Worm (Caenorhabditis elegans) whole organism, midembryonic: ENCODE data around the gene D1044.1.

Experiments used
- cog-1 ChIP-seq: sonication (generic microtip); optimal IDR thresholded peaks from 2 replicates; lab custom pipeline; 2016; ENCODE audit warnings: missing genetic modification characterization, missing compliant biosample characterization
- flt-1 ChIP-seq: fragments of 200-800 bp; sonication (Bioruptor generic); IDR thresholded peaks from 2 replicates; pipeline ENCODE4 v1.3.6; 2022; ENCODE audit warnings: missing genetic modification characterization, missing compliant biosample characterization
- ref-1 ChIP-seq: fragments of 200-800 bp; sonication (Bioruptor generic); conservative IDR thresholded peaks from 2 replicates; pipeline ENCODE4 v1.3.6; 2022; ENCODE audit warnings: missing genetic modification reagents, missing genetic modification characterization, missing compliant biosample characterization
- tab-1 ChIP-seq: fragments of 200-800 bp; sonication (Bioruptor generic); IDR thresholded peaks from 2 replicates; pipeline ENCODE4 v1.3.6; 2022; ENCODE audit warnings: missing genetic modification characterization, missing compliant biosample characterization
- ztf-23 ChIP-seq: fragments of 200-800 bp; sonication (Bioruptor generic); IDR thresholded peaks from 2 replicates; pipeline ENCODE4 v1.3.6; 2022; ENCODE audit warnings: missing genetic modification reagents, missing genetic modification characterization, missing compliant biosample characterization

- no peak for TF ChIP-seq flt-1 (GFP tag; lab: Robert Waterston, UW)
- no peak for TF ChIP-seq tab-1
- TF ChIP-seq cog-1 (tag; lab: Kevin White, UChicago) = no peak
- no peak for TF ChIP-seq ztf-23 (GFP tag; lab: Robert Waterston, UW)
- TF ChIP-seq ref-1 (GFP tag; lab: Robert Waterston, UW) = no peak
These were observed 18.1 kb upstream of the D1044.1 start, which contains the start of gene dex-1 for ce11 chrIII:5525973-5526372.
